Fruit fly (Drosophila melanogaster): Measurements from ENCODE around the gene CG14441.

Gene CG14441

DNA sequence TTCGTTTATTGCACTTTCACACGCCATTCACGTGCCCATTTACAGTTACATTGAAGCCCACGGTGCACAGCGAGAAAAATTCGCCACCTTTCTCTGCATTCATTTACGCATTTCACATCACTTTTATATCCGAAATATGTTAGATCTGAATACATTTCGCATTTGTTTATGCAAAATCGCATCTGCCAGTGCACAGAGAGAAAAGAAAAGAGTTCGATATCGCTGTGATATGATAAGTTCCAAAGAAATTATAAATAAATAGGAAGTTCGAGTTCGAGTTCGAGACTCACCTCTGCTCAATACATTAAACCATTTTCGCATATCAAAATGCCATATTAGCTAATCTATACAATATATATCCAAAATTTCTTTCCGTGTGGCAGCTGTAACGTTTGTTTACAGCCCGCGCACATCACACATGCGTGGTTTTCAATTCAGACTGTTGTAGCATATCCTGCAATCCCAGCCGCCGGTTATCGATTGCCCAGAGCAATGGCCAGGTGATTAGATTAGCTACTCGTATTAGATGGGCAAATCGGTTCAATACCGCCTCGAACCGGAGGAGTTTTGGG lies 43.2 kb upstream of the CG14441 start (continued):
- peak; percentile 60 for TF ChIP-seq Atf3 (GFP tag; optimal IDR thresholded peaks at IDR 0.05)
- peak; percentile 70 for TF ChIP-seq her (GFP tag; optimal IDR thresholded peaks at IDR 0.05)
- TF ChIP-seq CG30403 (GFP tag; optimal IDR thresholded peaks at IDR 0.05): peak; percentile 87
- no peak for TF ChIP-seq cg (GFP tag; optimal IDR thresholded peaks at IDR 0.05)
- peak; percentile 57 for TF ChIP-seq E2f2 (GFP tag; IDR thresholded peaks at IDR 0.05)
- TF ChIP-seq Dfd (GFP tag; optimal IDR thresholded peaks at IDR 0.05): no peak
- peak; percentile 76 for TF ChIP-seq CG17328 (GFP tag; IDR thresholded peaks at IDR 0.05)
- peak; percentile 74 for TF ChIP-seq exex (tag; optimal IDR thresholded peaks at IDR 0.05)
- TF ChIP-seq Hr51 (GFP tag; optimal IDR thresholded peaks at IDR 0.05): peak; percentile 70 to 89
- no peak for TF ChIP-seq pita (GFP tag; optimal IDR thresholded peaks at IDR 0.05)
- TF ChIP-seq Sin3A (optimal IDR thresholded peaks at IDR 0.05): no peak
- no peak for TF ChIP-seq hb (GFP tag; IDR thresholded peaks at IDR 0.05; ENCODE audit: partially characterized antibody)
- TF ChIP-seq CG12155 (GFP tag; optimal IDR thresholded peaks at IDR 0.05): peak; percentile 76
- TF ChIP-seq Pdp1 (GFP tag; optimal IDR thresholded peaks at IDR 0.05): peak; percentile 70 to 89
- TF ChIP-seq jumu (GFP tag; optimal IDR thresholded peaks at IDR 0.05): peak; percentile 58
- TF ChIP-seq CG13624 (GFP tag; optimal IDR thresholded peaks at IDR 0.05): peak; percentile 88
- no peak for TF ChIP-seq CG10565 (GFP tag; optimal IDR thresholded peaks at IDR 0.05)
- peak; percentile 9 for TF ChIP-seq MESR4 (GFP tag; optimal IDR thresholded peaks at IDR 0.05)
- no peak for TF ChIP-seq chinmo (GFP tag; IDR thresholded peaks at IDR 0.05; ENCODE audit: partially characterized antibody)
- TF ChIP-seq HmgD (GFP tag; optimal IDR thresholded peaks at IDR 0.05): peak; percentile 12
- TF ChIP-seq ftz-f1 (GFP tag; optimal IDR thresholded peaks at IDR 0.05): no peak
- TF ChIP-seq CG1233 (GFP tag; optimal IDR thresholded peaks at IDR 0.05): peak; percentile 80
- peak; percentile 45 for TF ChIP-seq run (tag; optimal IDR thresholded peaks at IDR 0.05)
- peak; percentile 90 for TF ChIP-seq CG7839 (tag; optimal IDR thresholded peaks at IDR 0.05)
- TF ChIP-seq hbn (GFP tag; IDR thresholded peaks at IDR 0.05; ENCODE audit: partially characterized antibody): no peak
- TF ChIP-seq CG1602 (GFP tag; optimal IDR thresholded peaks at IDR 0.05): peak; percentile 75
- peak; percentile 51 for TF ChIP-seq CG3995 (GFP tag; optimal IDR thresholded peaks at IDR 0.05)
- TF ChIP-seq CG4730 (GFP tag; IDR thresholded peaks at IDR 0.05): peak; percentile 59
- peak; percentile 77 for TF ChIP-seq CG4820 (GFP tag; optimal IDR thresholded peaks at IDR 0.05)
- peak; percentile 24 for TF ChIP-seq CG11398 (GFP tag; optimal IDR thresholded peaks at IDR 0.05)
- peak; percentile 63 for TF ChIP-seq ac (GFP tag; optimal IDR thresholded peaks at IDR 0.05)
- no peak for TF ChIP-seq unc-4 (GFP tag; IDR thresholded peaks at IDR 0.05; ENCODE audit: partially characterized antibody)
- TF ChIP-seq stc (GFP tag; IDR thresholded peaks at IDR 0.05): peak; percentile 77
- TF ChIP-seq Camta (GFP tag; optimal IDR thresholded peaks at IDR 0.05): peak; percentile 85
- peak; percentile 60; the same call in 2 of the 3 replicates for TF ChIP-seq croc (GFP tag; conservative IDR thresholded peaks at IDR 0.05)
- TF ChIP-seq CG32767 (GFP tag; IDR thresholded peaks at IDR 0.05): peak; percentile 68; the same call in 1 of the 2 replicates
- peak; percentile 49; the same call in 1 of the 3 replicates for TF ChIP-seq CG6175 (GFP tag; IDR thresholded peaks at IDR 0.05)
- peak; percentile 80 for TF ChIP-seq pho (GFP tag; optimal IDR thresholded peaks at IDR 0.05)
- TF ChIP-seq CG14050 (GFP tag; IDR thresholded peaks at IDR 0.05): peak; percentile 42; the same call in 1 of the 3 replicates
- TF ChIP-seq fd64A (GFP tag; optimal IDR thresholded peaks at IDR 0.05): peak; percentile 18
- peak; percentile 80 for TF ChIP-seq tin (GFP tag; optimal IDR thresholded peaks at IDR 0.05)
- peak; percentile 81 for TF ChIP-seq Fer3 (tag; optimal IDR thresholded peaks at IDR 0.05)
- TF ChIP-seq Sry-β (GFP tag; optimal IDR thresholded peaks at IDR 0.05): no peak
- TF ChIP-seq hth (optimal IDR thresholded peaks at IDR 0.05): no peak
- TF ChIP-seq sqz (GFP tag; optimal IDR thresholded peaks at IDR 0.05): peak; percentile 56
- TF ChIP-seq CG4707 (GFP tag; optimal IDR thresholded peaks at IDR 0.05): peak; percentile 45
- TF ChIP-seq gcm2 (GFP tag; optimal IDR thresholded peaks at IDR 0.05): peak; percentile 70
- TF ChIP-seq Optix (GFP tag; IDR thresholded peaks at IDR 0.05): peak; percentile 69
- peak; percentile 82 for TF ChIP-seq CG14441 (GFP tag; IDR thresholded peaks at IDR 0.05)
- peak; percentile 79 for TF ChIP-seq chn (GFP tag; optimal IDR thresholded peaks at IDR 0.05)
- peak; percentile 81 for TF ChIP-seq CG8388 (GFP tag; optimal IDR thresholded peaks at IDR 0.05)

All from whole organism, embryonic.